Worm (Caenorhabditis elegans) whole organism, mixed stage, embryonic: ENCODE measurements around the gene hda-5.

Experiments
- mab-5 ChIP-seq: fragments of 150-350 bp; optimal IDR thresholded peaks from 2 replicates; lab custom pipeline; 2014; ENCODE audit warnings: missing biosample characterization, missing genetic modification characterization
- nhr-12 ChIP-seq: fragments of 150-350 bp; optimal IDR thresholded peaks from 2 replicates; lab custom pipeline; 2014; ENCODE audit warnings: missing biosample characterization, missing genetic modification characterization
- unc-39 ChIP-seq: fragments of 150-350 bp; optimal IDR thresholded peaks from 2 replicates; lab custom pipeline; 2014; ENCODE audit warnings: missing biosample characterization, missing genetic modification characterization
- ztf-11 ChIP-seq: fragments of 150-350 bp; optimal IDR thresholded peaks from 2 replicates; lab custom pipeline; 2014; ENCODE audit warnings: missing biosample characterization, missing genetic modification characterization

- no peak for TF ChIP-seq nhr-12
- TF ChIP-seq mab-5 (tag; lab: Kevin White, UChicago): no peak
- TF ChIP-seq ztf-11 (tag; lab: Kevin White, UChicago): no peak
- no peak for TF ChIP-seq unc-39 (tag; lab: Kevin White, UChicago)
Measured at ce11 chrII:11798737-11799136, at the start of gene hda-5.
